Fruit fly (Drosophila melanogaster): ENCODE results near the gene Dora.

DNA sequence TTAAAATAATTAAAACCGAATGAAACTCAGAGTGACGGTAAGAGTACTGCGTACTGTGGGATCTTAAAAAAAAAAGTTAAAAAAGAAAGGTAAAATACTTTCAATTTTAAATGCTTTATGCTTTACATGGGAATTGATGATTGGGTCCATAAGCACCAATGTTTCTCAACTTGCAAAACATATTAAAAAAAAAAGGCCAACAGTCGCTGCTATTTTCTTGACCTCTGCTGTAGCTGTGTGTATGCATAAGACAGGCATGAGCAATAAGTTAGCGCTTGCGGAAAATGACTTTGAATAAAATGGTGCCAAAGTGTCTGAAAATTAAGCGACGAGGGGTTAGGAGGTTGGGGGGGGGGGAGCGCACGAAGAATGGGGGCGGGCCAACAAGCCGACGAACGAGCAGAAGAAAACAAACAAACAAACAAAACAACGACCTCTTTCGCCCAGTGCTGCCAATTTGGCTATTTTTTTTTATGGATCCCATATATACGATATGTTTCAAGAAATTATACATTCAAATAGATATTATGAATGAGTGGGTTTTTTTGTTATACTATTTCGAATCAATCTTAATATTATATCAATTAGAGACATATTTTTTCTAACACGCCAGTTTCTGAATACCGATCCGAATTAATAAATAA is 5.9 kb downstream of the Dora start:
- TF ChIP-seq Mnt (GFP tag; optimal IDR thresholded peaks at IDR 0.05) (no peak), Clk (GFP tag; optimal IDR thresholded peaks at IDR 0.05) (no peak), CG11617 (GFP tag; optimal IDR thresholded peaks at IDR 0.05) (no peak), cnc (optimal IDR thresholded peaks at IDR 0.05) (no peak), bab1 (GFP tag; optimal IDR thresholded peaks at IDR 0.05) (peak; percentile 31), CG1620 (GFP tag; optimal IDR thresholded peaks at IDR 0.05) (no peak), CG14711 (tag; optimal IDR thresholded peaks at IDR 0.05) (no peak), cic (GFP tag; optimal IDR thresholded peaks at IDR 0.05) (no peak), CG5204 (GFP tag; optimal IDR thresholded peaks at IDR 0.05) (no peak), CG33017 (tag; optimal IDR thresholded peaks at IDR 0.05) (no peak)
